Worm (Caenorhabditis elegans): ENCODE results near the gene ect-2.

The ect-2 gene

ce11 chrII:10753694-10754093, 30.1 kb downstream of the ect-2 start:
- no peak for TF ChIP-seq lin-13 (GFP tag; optimal IDR thresholded peaks at IDR 0.05)
- TF ChIP-seq C34F6.9 (tag; optimal IDR thresholded peaks at IDR 0.05), result no peak
- no peak for TF ChIP-seq lin-11 (tag; optimal IDR thresholded peaks at IDR 0.05)

ce11 chrII:10744801-10745200, 39.0 kb downstream of the ect-2 start:
- TF ChIP-seq R02D3.7 (tag; optimal IDR thresholded peaks at IDR 0.05) (no peak), lin-39 (tag; optimal IDR thresholded peaks at IDR 0.05) (no peak), lin-11 (tag; optimal IDR thresholded peaks at IDR 0.05) (peak; percentile 23), F13H6.1 (tag; optimal IDR thresholded peaks at IDR 0.05) (peak; percentile 36), crh-2 (tag; optimal IDR thresholded peaks at IDR 0.05) (peak; percentile 14), mdl-1 (tag; optimal IDR thresholded peaks at IDR 0.05) (no peak), Y55F3AM.14 (GFP tag; optimal IDR thresholded peaks at IDR 0.05) (no peak), unc-55 (GFP tag; optimal IDR thresholded peaks at IDR 0.05) (peak; percentile 73), C34F6.9 (tag; optimal IDR thresholded peaks at IDR 0.05) (peak; percentile 36), nhr-237 (tag; optimal IDR thresholded peaks at IDR 0.05) (no peak), lsy-2 (tag; optimal IDR thresholded peaks at IDR 0.05) (peak in 1 of 2 experiments; percentile 14), egl-27 (tag; optimal IDR thresholded peaks at IDR 0.05) (no peak)

- TF ChIP-seq nhr-10 (tag; optimal IDR thresholded peaks at IDR 0.05) (no peak), skn-1 (tag; optimal IDR thresholded peaks at IDR 0.05) (no peak), mdl-1 (tag; optimal IDR thresholded peaks at IDR 0.05) (no peak), nhr-12 (tag; optimal IDR thresholded peaks at IDR 0.05) (no peak), mab-5 (tag; optimal IDR thresholded peaks at IDR 0.05) (no peak), nhr-25 (tag; optimal IDR thresholded peaks at IDR 0.05) (no peak), elt-1 (tag; optimal IDR thresholded peaks at IDR 0.05) (no peak), C34F6.9 (tag; optimal IDR thresholded peaks at IDR 0.05) (no peak), dmd-4 (tag; optimal IDR thresholded peaks at IDR 0.05) (no peak), peb-1 (tag; optimal IDR thresholded peaks at IDR 0.05) (no peak), unc-55 (GFP tag; optimal IDR thresholded peaks at IDR 0.05) (no peak), F13H6.1 (tag; optimal IDR thresholded peaks at IDR 0.05) (no peak), blmp-1 (tag; optimal IDR thresholded peaks at IDR 0.05; ENCODE audit: insufficient read depth) (no peak), nhr-237 (tag; optimal IDR thresholded peaks at IDR 0.05) (no peak), crh-2 (tag; optimal IDR thresholded peaks at IDR 0.05) (no peak), sem-4 (tag; optimal IDR thresholded peaks at IDR 0.05) (no peak), nhr-21 (tag; optimal IDR thresholded peaks at IDR 0.05) (no peak), fos-1 (tag; optimal IDR thresholded peaks at IDR 0.05) (no peak)
Observed at ce11 chrII:10737059-10737458, 46.7 kb downstream of the ect-2 start, which contains the start of gene C52A11.3. C52A11.3 (plus strand) TSS chrII:10737359.

ce11 chrII:10731552-10731951, 52.2 kb downstream of the ect-2 start, which contains the start of gene glb-12:
glb-12 (minus strand) TSS chrII:10731652.
- TF ChIP-seq R02D3.7 (tag; optimal IDR thresholded peaks at IDR 0.05) (no peak), nhr-25 (tag; optimal IDR thresholded peaks at IDR 0.05) (no peak), blmp-1 (tag; optimal IDR thresholded peaks at IDR 0.05; ENCODE audit: insufficient read depth) (no peak), crh-2 (tag; optimal IDR thresholded peaks at IDR 0.05) (no peak), elt-3 (tag; optimal IDR thresholded peaks at IDR 0.05) (no peak), sma-9 (GFP tag; optimal IDR thresholded peaks at IDR 0.05) (no peak), sma-9 (tag; optimal IDR thresholded peaks at IDR 0.05) (no peak), unc-62 (GFP tag; optimal IDR thresholded peaks at IDR 0.05) (no peak)

- peak; percentile 43 for TF ChIP-seq sma-9 (GFP tag; optimal IDR thresholded peaks at IDR 0.05)
- TF ChIP-seq sma-9 (tag; optimal IDR thresholded peaks at IDR 0.05), result no peak
- TF ChIP-seq nhr-21 (tag; optimal IDR thresholded peaks at IDR 0.05), result peak; percentile 28
- no peak for TF ChIP-seq alr-1 (tag; optimal IDR thresholded peaks at IDR 0.05)
- TF ChIP-seq ZK546.5 (tag; optimal IDR thresholded peaks at IDR 0.05), result no peak
- TF ChIP-seq nhr-12 (tag; optimal IDR thresholded peaks at IDR 0.05), result no peak
- no peak for TF ChIP-seq skn-1 (tag; optimal IDR thresholded peaks at IDR 0.05)
- no peak for TF ChIP-seq ztf-1 (GFP tag; conservative IDR thresholded peaks at IDR 0.05)
- TF ChIP-seq fos-1 (tag; optimal IDR thresholded peaks at IDR 0.05), result no peak
- no peak for TF ChIP-seq peb-1 (tag; optimal IDR thresholded peaks at IDR 0.05)
- TF ChIP-seq unc-62 (GFP tag; optimal IDR thresholded peaks at IDR 0.05), result no peak
- TF ChIP-seq blmp-1 (tag; optimal IDR thresholded peaks at IDR 0.05; ENCODE audit: insufficient read depth), result no peak
- no peak for TF ChIP-seq nhr-237 (tag; optimal IDR thresholded peaks at IDR 0.05)
Observed at ce11 chrII:10730702-10731101, 53.1 kb downstream of the ect-2 start.
